Worm (Caenorhabditis elegans) whole organism, late embryonic: Measurements from ENCODE around the gene C13A2.12.

Experiments
- C08G9.2 ChIP-seq: sonication (generic microtip); optimal IDR thresholded peaks from 2 replicates; lab custom pipeline; 2016; ENCODE audit warnings: mild to moderate bottlenecking, missing genetic modification characterization, moderate library complexity, missing compliant biosample characterization
- C38D4.7 ChIP-seq: fragments of 200-800 bp; sonication (Bioruptor generic); optimal IDR thresholded peaks from 2 replicates; lab custom pipeline; 2018; ENCODE audit warnings: mild to moderate bottlenecking, missing genetic modification characterization, moderate library complexity, missing compliant biosample characterization
- K09A11.1 ChIP-seq: sonication (generic microtip); optimal IDR thresholded peaks from 2 replicates; lab custom pipeline; 2017; ENCODE audit warnings: antibody characterized with exemption, mild to moderate bottlenecking, missing genetic modification characterization, missing compliant biosample characterization; ENCODE audit not compliant: insufficient read depth
- T23F11.4 ChIP-seq: fragments of 200-800 bp; sonication (Bioruptor generic); optimal IDR thresholded peaks from 2 replicates; lab custom pipeline; 2018; ENCODE audit warnings: mild to moderate bottlenecking, missing genetic modification characterization, missing compliant biosample characterization
- ahr-1 ChIP-seq: sonication (generic microtip); optimal IDR thresholded peaks from 2 replicates; lab custom pipeline; 2016; ENCODE audit warnings: missing genetic modification characterization, missing compliant biosample characterization
- ceh-14 ChIP-seq: sonication (generic microtip); optimal IDR thresholded peaks from 2 replicates; lab custom pipeline; 2016; ENCODE audit warnings: missing genotype, missing genetic modification characterization, missing compliant biosample characterization
- ceh-18 ChIP-seq: sonication (generic microtip); optimal IDR thresholded peaks from 2 replicates; lab custom pipeline; 2016; ENCODE audit warnings: missing genetic modification characterization, missing compliant biosample characterization
- ceh-19 ChIP-seq: fragments of 200-800 bp; sonication (Bioruptor generic); optimal IDR thresholded peaks from 2 replicates; lab custom pipeline; 2018; ENCODE audit warnings: mild to moderate bottlenecking, missing genetic modification characterization, missing compliant biosample characterization
- ceh-31 ChIP-seq: sonication (generic microtip); optimal IDR thresholded peaks from 2 replicates; lab custom pipeline; 2016; ENCODE audit warnings: missing genetic modification characterization, missing compliant biosample characterization
- ceh-34 ChIP-seq: sonication (generic microtip); optimal IDR thresholded peaks from 2 replicates; lab custom pipeline; 2016; ENCODE audit warnings: mild to moderate bottlenecking, missing genetic modification characterization, missing compliant biosample characterization
- ceh-45 ChIP-seq: fragments of 200-800 bp; sonication (Bioruptor generic); IDR thresholded peaks from 2 replicates; pipeline ENCODE4 v1.3.6; 2022; ENCODE audit warnings: missing genetic modification reagents, missing genetic modification characterization, missing compliant biosample characterization
- ceh-48 ChIP-seq: sonication (generic microtip); optimal IDR thresholded peaks from 2 replicates; lab custom pipeline; 2016; ENCODE audit warnings: missing genetic modification characterization, inconsistent platforms, missing compliant biosample characterization
- ceh-6 ChIP-seq: fragments of 200-800 bp; sonication (Bioruptor generic); optimal IDR thresholded peaks from 2 replicates; lab custom pipeline; 2018; ENCODE audit warnings: mild to moderate bottlenecking, missing genetic modification characterization, missing compliant biosample characterization
- che-1 ChIP-seq: sonication (generic microtip); optimal IDR thresholded peaks from 2 replicates; lab custom pipeline; 2016; ENCODE audit warnings: mild to moderate bottlenecking, missing genetic modification characterization, missing compliant biosample characterization
- dmd-4 ChIP-seq: sonication (generic microtip); optimal IDR thresholded peaks from 2 replicates; lab custom pipeline; 2016; ENCODE audit warnings: borderline replicate concordance, missing genetic modification characterization, missing compliant biosample characterization
- dve-1 ChIP-seq: sonication (generic microtip); optimal IDR thresholded peaks from 2 replicates; lab custom pipeline; 2017; ENCODE audit warnings: antibody characterized with exemption, mild to moderate bottlenecking, missing genetic modification characterization, missing compliant biosample characterization
- ets-4 ChIP-seq: sonication (generic microtip); optimal IDR thresholded peaks from 2 replicates; lab custom pipeline; 2016; ENCODE audit warnings: missing genetic modification characterization, missing compliant biosample characterization
- eyg-1 ChIP-seq: sonication (generic microtip); optimal IDR thresholded peaks from 2 replicates; lab custom pipeline; 2016; ENCODE audit warnings: missing genotype, missing genetic modification characterization, missing compliant biosample characterization
- fax-1 ChIP-seq: sonication (generic microtip); optimal IDR thresholded peaks from 2 replicates; lab custom pipeline; 2016; ENCODE audit warnings: missing genotype, missing genetic modification characterization, missing compliant biosample characterization
- fkh-10 ChIP-seq: fragments of 150-350 bp; optimal IDR thresholded peaks from 2 replicates; lab custom pipeline; 2014; ENCODE audit warnings: missing biosample characterization, missing genetic modification reagents, missing genetic modification characterization
- fkh-6 ChIP-seq: sonication (generic microtip); optimal IDR thresholded peaks from 2 replicates; lab custom pipeline; 2016; ENCODE audit warnings: missing genetic modification characterization, missing compliant biosample characterization
- gmeb-2 ChIP-seq: sonication (generic microtip); optimal IDR thresholded peaks from 2 replicates; lab custom pipeline; 2016; ENCODE audit warnings: missing genetic modification characterization, inconsistent platforms, missing compliant biosample characterization
- hlh-13 ChIP-seq: fragments of 200-800 bp; sonication (Bioruptor generic); optimal IDR thresholded peaks from 2 replicates; lab custom pipeline; 2018; ENCODE audit warnings: mild to moderate bottlenecking, missing genetic modification characterization, missing compliant biosample characterization
- hlh-15 ChIP-seq: sonication (generic microtip); optimal IDR thresholded peaks from 2 replicates; lab custom pipeline; 2016; ENCODE audit warnings: missing genetic modification characterization, missing compliant biosample characterization
- hlh-30 ChIP-seq: sonication (generic microtip); optimal IDR thresholded peaks from 2 replicates; lab custom pipeline; 2017; ENCODE audit warnings: antibody characterized with exemption, missing genetic modification characterization, missing compliant biosample characterization; ENCODE audit not compliant: insufficient read depth
- hlh-6 ChIP-seq: sonication (generic microtip); optimal IDR thresholded peaks from 2 replicates; lab custom pipeline; 2016; ENCODE audit warnings: missing genotype, missing genetic modification characterization, missing compliant biosample characterization
- hlh-8 ChIP-seq: sonication (generic microtip); optimal IDR thresholded peaks from 2 replicates; lab custom pipeline; 2016; ENCODE audit warnings: missing genotype, missing genetic modification characterization, missing compliant biosample characterization
- lin-11 ChIP-seq: fragments of 200-800 bp; sonication (Bioruptor generic); optimal IDR thresholded peaks from 2 replicates; lab custom pipeline; 2018; ENCODE audit warnings: mild to moderate bottlenecking, missing genetic modification characterization, missing compliant biosample characterization
- madf-2 ChIP-seq: sonication (generic microtip); optimal IDR thresholded peaks from 2 replicates; lab custom pipeline; 2017; ENCODE audit warnings: missing genetic modification characterization, missing compliant biosample characterization
- mec-3 ChIP-seq: sonication (generic microtip); optimal IDR thresholded peaks from 2 replicates; lab custom pipeline; 2016; ENCODE audit warnings: borderline replicate concordance, missing genetic modification characterization, missing compliant biosample characterization
- nfya-1 ChIP-seq: sonication (generic microtip); optimal IDR thresholded peaks from 2 replicates; lab custom pipeline; 2017; ENCODE audit warnings: missing genetic modification characterization, mild to moderate bottlenecking, missing compliant biosample characterization, antibody characterized with exemption, moderate library complexity
- nhr-11 ChIP-seq: fragments of 150-350 bp; optimal IDR thresholded peaks from 2 replicates; lab custom pipeline; 2014; ENCODE audit warnings: missing biosample characterization, missing genetic modification characterization
- nhr-232 ChIP-seq: sonication (generic microtip); optimal IDR thresholded peaks from 2 replicates; lab custom pipeline; 2016; ENCODE audit warnings: missing genetic modification characterization, missing compliant biosample characterization
- npax-4 ChIP-seq: sonication (generic microtip); optimal IDR thresholded peaks from 2 replicates; lab custom pipeline; 2016; ENCODE audit warnings: missing genetic modification characterization, missing compliant biosample characterization
- odd-2 ChIP-seq: sonication (generic microtip); optimal IDR thresholded peaks from 2 replicates; lab custom pipeline; 2017; ENCODE audit warnings: antibody characterized with exemption, mild to moderate bottlenecking, missing genetic modification characterization, missing compliant biosample characterization
- pag-3 ChIP-seq: sonication (generic microtip); optimal IDR thresholded peaks from 2 replicates; lab custom pipeline; 2016; ENCODE audit warnings: missing compliant biosample characterization, missing genetic modification characterization, borderline replicate concordance
- pat-9 ChIP-seq: fragments of 200-800 bp; sonication (Bioruptor generic); optimal IDR thresholded peaks from 2 replicates; lab custom pipeline; 2018; ENCODE audit warnings: mild to moderate bottlenecking, missing genetic modification characterization, moderate library complexity, missing compliant biosample characterization
- pha-2 ChIP-seq: sonication (generic microtip); optimal IDR thresholded peaks from 2 replicates; lab custom pipeline; 2017; ENCODE audit warnings: mild to moderate bottlenecking, missing genetic modification characterization, missing compliant biosample characterization
- pha-4 ChIP-seq: fragments of 150-350 bp; optimal IDR thresholded peaks from 2 replicates; lab custom pipeline; 2018; ENCODE audit warnings: missing biosample characterization, missing genetic modification reagents, missing genetic modification characterization
- pqm-1 ChIP-seq: sonication (generic microtip); optimal IDR thresholded peaks from 2 replicates; lab custom pipeline; 2016; ENCODE audit warnings: missing genetic modification characterization, missing compliant biosample characterization
- pros-1 ChIP-seq: fragments of 150-350 bp; optimal IDR thresholded peaks from 2 replicates; lab custom pipeline; 2014; ENCODE audit warnings: missing biosample characterization, missing genetic modification reagents, missing genetic modification characterization
- ref-2 ChIP-seq: sonication (generic microtip); optimal IDR thresholded peaks from 2 replicates; lab custom pipeline; 2016; ENCODE audit warnings: missing genetic modification characterization, missing compliant biosample characterization
- rnt-1 ChIP-seq: sonication (generic microtip); optimal IDR thresholded peaks from 2 replicates; lab custom pipeline; 2016; ENCODE audit warnings: missing genetic modification characterization, missing compliant biosample characterization
- sox-2 ChIP-seq: fragments of 200-800 bp; sonication (Bioruptor generic); IDR thresholded peaks from 2 replicates; pipeline ENCODE4 v1.3.6; 2022; ENCODE audit warnings: missing genetic modification reagents, missing genetic modification characterization, missing compliant biosample characterization
- sox-4 ChIP-seq: sonication (generic microtip); optimal IDR thresholded peaks from 2 replicates; lab custom pipeline; 2017; ENCODE audit warnings: mild to moderate bottlenecking, missing genetic modification characterization, inconsistent platforms, missing compliant biosample characterization
- syd-9 ChIP-seq: sonication (generic microtip); optimal IDR thresholded peaks from 2 replicates; lab custom pipeline; 2016; ENCODE audit warnings: mild to moderate bottlenecking, missing genetic modification characterization, moderate library complexity, missing compliant biosample characterization
- tbx-2 ChIP-seq: sonication (generic microtip); optimal IDR thresholded peaks from 2 replicates; lab custom pipeline; 2016; ENCODE audit warnings: missing genetic modification characterization, missing compliant biosample characterization
- tbx-7 ChIP-seq: sonication (generic microtip); optimal IDR thresholded peaks from 2 replicates; lab custom pipeline; 2016; ENCODE audit warnings: missing genotype, missing genetic modification characterization, missing compliant biosample characterization
- unc-42 ChIP-seq: sonication (generic microtip); optimal IDR thresholded peaks from 2 replicates; lab custom pipeline; 2016; ENCODE audit warnings: missing genotype, missing genetic modification characterization, missing compliant biosample characterization
- unc-55 ChIP-seq: sonication (generic microtip); optimal IDR thresholded peaks from 2 replicates; lab custom pipeline; 2017; ENCODE audit warnings: missing biosample characterization, missing genetic modification reagents, missing genetic modification characterization
- unc-86 ChIP-seq: sonication (generic microtip); optimal IDR thresholded peaks from 2 replicates; lab custom pipeline; 2016; ENCODE audit warnings: missing genetic modification characterization, missing compliant biosample characterization
- zip-5 ChIP-seq: sonication (generic microtip); optimal IDR thresholded peaks from 2 replicates; lab custom pipeline; 2016; ENCODE audit warnings: missing genetic modification characterization, missing compliant biosample characterization
- ztf-16 ChIP-seq: sonication (generic microtip); optimal IDR thresholded peaks from 2 replicates; lab custom pipeline; 2017; ENCODE audit warnings: missing genetic modification characterization, missing compliant biosample characterization

The C13A2.12 gene

DNA sequence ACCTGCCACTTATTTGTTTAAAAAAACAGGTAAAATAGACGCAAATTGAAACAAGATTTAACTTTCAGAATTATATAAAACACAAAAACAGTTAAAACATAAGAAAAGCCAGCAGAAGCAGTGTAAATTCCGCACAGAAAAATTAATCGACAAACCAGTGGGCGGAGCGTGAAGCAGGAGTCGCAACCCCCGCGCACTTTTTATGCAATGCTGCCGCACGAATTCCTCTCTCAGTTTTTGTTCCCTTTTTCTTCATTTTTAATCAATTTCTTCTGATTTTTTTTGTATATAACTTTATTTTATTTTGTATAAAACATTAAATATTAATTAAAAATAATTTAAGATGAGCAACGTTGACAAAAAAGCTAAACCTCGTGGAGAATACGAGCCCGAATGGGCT, 28.2 kb upstream of the C13A2.12 start, which contains the start of the genes gei-6 and krr-1:
gei-6 (minus strand) TSS at position 2 of the 400 bp plus-strand sequence.
krr-1 (plus strand) TSS at position 344 of the 400 bp plus-strand sequence.
- peak; percentile 58 for TF ChIP-seq rnt-1 (tag; lab: Kevin White, UChicago)
- TF ChIP-seq ceh-6 (GFP tag; lab: Kevin White, UChicago), result peak; percentile 65
- peak; percentile 25 for TF ChIP-seq fkh-10
- TF ChIP-seq mec-3 (tag; lab: Kevin White, UChicago), result no peak
- TF ChIP-seq nfya-1 (tag; lab: Kevin White, UChicago), result peak; percentile 85
- peak; percentile 36 for TF ChIP-seq hlh-6 (tag; lab: Kevin White, UChicago)
- peak; percentile 75 for TF ChIP-seq ceh-31 (tag; lab: Kevin White, UChicago)
- TF ChIP-seq ceh-19 (GFP tag; lab: Kevin White, UChicago), result peak; percentile 83
- no peak for TF ChIP-seq pha-4 (tag; lab: Kevin White, UChicago)
- peak; percentile 74 for TF ChIP-seq ceh-48
- peak; percentile 71 for TF ChIP-seq C08G9.2
- peak; percentile 77 for TF ChIP-seq madf-2 (tag; lab: Kevin White, UChicago)
- no peak for TF ChIP-seq hlh-30 (tag; lab: Kevin White, UChicago)
- TF ChIP-seq unc-86, result peak; percentile 80
- peak; percentile 41 for TF ChIP-seq hlh-13 (GFP tag; lab: Kevin White, UChicago)
- TF ChIP-seq unc-55 (GFP tag; lab: Kevin White, UChicago), result no peak
- no peak for TF ChIP-seq ets-4
- TF ChIP-seq lin-11 (tag; lab: Kevin White, UChicago), result peak; percentile 74
- peak; percentile 84 for TF ChIP-seq ceh-34 (tag; lab: Kevin White, UChicago)
- peak; percentile 79 for TF ChIP-seq gmeb-2 (tag; lab: Kevin White, UChicago)
- TF ChIP-seq syd-9 (tag; lab: Kevin White, UChicago), result peak; percentile 58
- TF ChIP-seq ztf-16 (tag; lab: Kevin White, UChicago), result peak; percentile 87
- TF ChIP-seq pqm-1 (tag; lab: Kevin White, UChicago), result peak; percentile 58
- TF ChIP-seq ref-2 (tag; lab: Kevin White, UChicago), result peak; percentile 87
- peak; percentile 75 for TF ChIP-seq zip-5 (tag; lab: Kevin White, UChicago)
- TF ChIP-seq T23F11.4, result peak; percentile 35
- peak; percentile 89 for TF ChIP-seq tbx-2 (tag; lab: Kevin White, UChicago)
- peak; percentile 81 for TF ChIP-seq sox-2 (GFP tag; lab: Robert Waterston, UW)
- peak; percentile 93 for TF ChIP-seq K09A11.1
- TF ChIP-seq ceh-14 (tag; lab: Kevin White, UChicago), result peak; percentile 95
- TF ChIP-seq dmd-4 (tag; lab: Kevin White, UChicago), result no peak
- TF ChIP-seq fax-1 (tag; lab: Kevin White, UChicago), result peak; percentile 78
- peak; percentile 63 for TF ChIP-seq hlh-15 (tag; lab: Kevin White, UChicago)
- peak; percentile 81 for TF ChIP-seq che-1 (tag; lab: Kevin White, UChicago)
- no peak for TF ChIP-seq ceh-18 (tag; lab: Kevin White, UChicago)
- peak; percentile 59 for TF ChIP-seq npax-4 (tag; lab: Kevin White, UChicago)
- peak; percentile 85 for TF ChIP-seq pha-2 (tag; lab: Kevin White, UChicago)
- peak; percentile 68 for TF ChIP-seq eyg-1 (tag; lab: Kevin White, UChicago)
- TF ChIP-seq pros-1, result no peak
- peak; percentile 91 for TF ChIP-seq pat-9 (tag; lab: Kevin White, UChicago)
- peak; percentile 87 for TF ChIP-seq odd-2
- peak; percentile 61 for TF ChIP-seq fkh-6 (tag; lab: Kevin White, UChicago)
- peak; percentile 55; the same call in 1 of the 2 replicates for TF ChIP-seq ceh-45
- peak; percentile 65 for TF ChIP-seq hlh-8 (tag; lab: Kevin White, UChicago)
- peak; percentile 31 for TF ChIP-seq tbx-7
- peak; percentile 60 for TF ChIP-seq nhr-232 (tag; lab: Kevin White, UChicago)
- peak; percentile 86 for TF ChIP-seq ahr-1 (tag; lab: Kevin White, UChicago)
- TF ChIP-seq sox-4 (tag; lab: Kevin White, UChicago), result peak; percentile 86
- TF ChIP-seq unc-42, result peak; percentile 4
- peak; percentile 79 for TF ChIP-seq C38D4.7 (GFP tag; lab: Kevin White, UChicago)
- no peak for TF ChIP-seq nhr-11 (tag; lab: Kevin White, UChicago)
- no peak for TF ChIP-seq dve-1
- TF ChIP-seq pag-3 (tag; lab: Kevin White, UChicago), result no peak
